Worm (Caenorhabditis elegans) whole organism, L4 larva: Measurements from ENCODE around the gene W01B6.6.

Experiments
- F49E8.2 ChIP-seq: sonication (generic microtip); optimal IDR thresholded peaks from 2 replicates; lab custom pipeline; 2016; ENCODE audit warnings: missing compliant biosample characterization, mild to moderate bottlenecking, missing genetic modification characterization, borderline replicate concordance
- Y105C5A.15 ChIP-seq: fragments of 200-800 bp; sonication (Bioruptor generic); IDR thresholded peaks from 2 replicates; pipeline ENCODE4 v1.3.6; 2022; ENCODE audit warnings: missing genetic modification characterization, missing compliant biosample characterization
- Y5F2A.4 ChIP-seq: fragments of 200-800 bp; sonication (Bioruptor generic); optimal IDR thresholded peaks from 2 replicates; lab custom pipeline; 2018; ENCODE audit warnings: mild to moderate bottlenecking, missing genetic modification characterization, missing compliant biosample characterization
- ZK337.2 ChIP-seq: fragments of 200-800 bp; sonication (Bioruptor generic); IDR thresholded peaks from 2 replicates; pipeline ENCODE4 v1.3.6; 2022; ENCODE audit warnings: missing genetic modification reagents, missing genetic modification characterization, missing compliant biosample characterization
- aha-1 ChIP-seq: fragments of 150-350 bp; peaks from one replicate; lab custom pipeline; 2014; ENCODE audit warnings: missing biosample characterization, missing genetic modification characterization
- arid-1 ChIP-seq: fragments of 200-800 bp; sonication (Bioruptor generic); conservative IDR thresholded peaks from 2 replicates; pipeline ENCODE4 v1.3.6; 2022; ENCODE audit warnings: missing genetic modification reagents, missing genetic modification characterization, missing compliant biosample characterization
- attf-4 ChIP-seq: sonication (generic microtip); optimal IDR thresholded peaks from 3 replicates; lab custom pipeline; 2017; ENCODE audit warnings: missing biosample characterization, missing genetic modification characterization
- ceh-28 ChIP-seq: fragments of 150-350 bp; optimal IDR thresholded peaks from 2 replicates; lab custom pipeline; 2014; ENCODE audit warnings: missing biosample characterization, missing genetic modification reagents, missing genetic modification characterization
- ceh-44 ChIP-seq: fragments of 200-800 bp; sonication (Bioruptor generic); IDR thresholded peaks from 2 replicates; pipeline ENCODE4 v1.3.6; 2022; ENCODE audit warnings: missing genetic modification reagents, missing genetic modification characterization, missing compliant biosample characterization
- cey-2 ChIP-seq: sonication (generic microtip); optimal IDR thresholded peaks from 3 replicates; lab custom pipeline; 2017; ENCODE audit warnings: missing genetic modification characterization, mild to moderate bottlenecking, missing compliant biosample characterization, antibody characterized with exemption, borderline replicate concordance; ENCODE audit not compliant: insufficient read depth
- daf-12 ChIP-seq: fragments of 150-350 bp; optimal IDR thresholded peaks from 2 replicates; lab custom pipeline; 2014; ENCODE audit warnings: missing biosample characterization, missing genetic modification reagents, missing genetic modification characterization
- daf-8 ChIP-seq: fragments of 200-800 bp; sonication (Bioruptor generic); IDR thresholded peaks from 2 replicates; pipeline ENCODE4 v1.3.6; 2022; ENCODE audit warnings: missing genetic modification characterization, missing compliant biosample characterization
- dmd-6 ChIP-seq: fragments of 200-800 bp; sonication (Bioruptor generic); IDR thresholded peaks from 2 replicates; pipeline ENCODE4 v1.3.6; 2022; ENCODE audit warnings: missing genetic modification reagents, missing genetic modification characterization, missing compliant biosample characterization
- dmd-9 ChIP-seq: fragments of 200-800 bp; sonication (Bioruptor generic); IDR thresholded peaks from 2 replicates; pipeline ENCODE4 v1.3.6; 2022; ENCODE audit warnings: missing genetic modification reagents, missing genetic modification characterization, missing compliant biosample characterization
- dpl-1 ChIP-seq: fragments of 150-350 bp; optimal IDR thresholded peaks from 2 replicates; lab custom pipeline; 2014; ENCODE audit warnings: missing biosample characterization, missing genetic modification reagents, missing genetic modification characterization
- egl-43 ChIP-seq: fragments of 200-800 bp; sonication (Bioruptor generic); IDR thresholded peaks from 2 replicates; pipeline ENCODE4 v1.3.6; 2022; ENCODE audit warnings: missing genetic modification reagents, missing genetic modification characterization, missing compliant biosample characterization
- gei-8 ChIP-seq: fragments of 200-800 bp; sonication (Bioruptor generic); optimal IDR thresholded peaks from 2 replicates; lab custom pipeline; 2018; ENCODE audit warnings: mild to moderate bottlenecking, missing genetic modification characterization, missing compliant biosample characterization
- hif-1 ChIP-seq, 2 experiments: sonication (generic microtip); optimal IDR thresholded peaks; 2 replicates each; lab custom pipeline; 2016 to 2017; ENCODE audit warnings: missing compliant biosample characterization in 2 of 2, missing genetic modification characterization in 2 of 2, missing genetic modification reagents in 2 of 2, missing genotype in 2 of 2, mild to moderate bottlenecking in 1 of 2
- jun-1 ChIP-seq: fragments of 150-350 bp; optimal IDR thresholded peaks from 2 replicates; lab custom pipeline; 2014; ENCODE audit warnings: missing biosample characterization, missing genetic modification reagents, missing genetic modification characterization
- lin-38 ChIP-seq: fragments of 200-800 bp; sonication (Bioruptor generic); IDR thresholded peaks from 2 replicates; pipeline ENCODE4 v1.3.6; 2022; ENCODE audit warnings: missing genetic modification reagents, missing genetic modification characterization, missing compliant biosample characterization
- lin-39 ChIP-seq: fragments of 150-350 bp; optimal IDR thresholded peaks from 2 replicates; lab custom pipeline; 2014; ENCODE audit warnings: missing biosample characterization, missing genetic modification reagents, missing genetic modification characterization
- lir-3 ChIP-seq: sonication (generic microtip); optimal IDR thresholded peaks from 2 replicates; lab custom pipeline; 2016; ENCODE audit warnings: mild to moderate bottlenecking, missing genetic modification characterization, missing compliant biosample characterization
- madf-5 ChIP-seq, 2 experiments: fragments of 200-800 bp; sonication (Bioruptor generic); IDR thresholded peaks; 2 replicates each; pipeline ENCODE4 v1.3.6; 2022; ENCODE audit warnings: missing compliant biosample characterization in 2 of 2, missing genetic modification characterization in 2 of 2
- mes-2 ChIP-seq: sonication (generic microtip); optimal IDR thresholded peaks from 2 replicates; lab custom pipeline; 2016; ENCODE audit warnings: missing genotype, mild to moderate bottlenecking, missing genetic modification characterization, missing compliant biosample characterization; ENCODE audit not compliant: poor library complexity, severe bottlenecking
- nhr-10 ChIP-seq: fragments of 150-350 bp; optimal IDR thresholded peaks from 2 replicates; lab custom pipeline; 2014; ENCODE audit warnings: missing biosample characterization, missing genetic modification characterization
- nhr-11 ChIP-seq: fragments of 150-350 bp; optimal IDR thresholded peaks from 2 replicates; lab custom pipeline; 2014; ENCODE audit warnings: missing biosample characterization, missing genetic modification characterization
- nhr-41 ChIP-seq: fragments of 200-800 bp; sonication (Bioruptor generic); IDR thresholded peaks from 2 replicates; pipeline ENCODE4 v1.3.6; 2022; ENCODE audit warnings: missing genetic modification reagents, missing genetic modification characterization, missing compliant biosample characterization
- nhr-42 ChIP-seq: fragments of 200-800 bp; sonication (Bioruptor generic); IDR thresholded peaks from 2 replicates; pipeline ENCODE4 v1.3.6; 2022; ENCODE audit warnings: missing genetic modification characterization, missing compliant biosample characterization
- nhr-48 ChIP-seq: sonication (generic microtip); optimal IDR thresholded peaks from 2 replicates; lab custom pipeline; 2016; ENCODE audit warnings: mild to moderate bottlenecking, missing genetic modification characterization, missing compliant biosample characterization
- pha-4 ChIP-seq, 2 experiments: fragments of 150-350 bp in 1 of 2; fragments of 200-800 bp in 1 of 2; sonication (Bioruptor generic) in 1 of 2; IDR thresholded peaks in 1 of 2; optimal IDR thresholded peaks in 1 of 2; 2 replicates each; pipeline versions ENCODE4 v1.3.6 to Lab custom; 2014 to 2022; ENCODE audit warnings: missing genetic modification characterization in 2 of 2, missing genetic modification reagents in 2 of 2, missing biosample characterization in 1 of 2, missing compliant biosample characterization in 1 of 2
- php-3 ChIP-seq: fragments of 200-800 bp; sonication (Bioruptor generic); IDR thresholded peaks from 2 replicates; pipeline ENCODE4 v1.3.6; 2022; ENCODE audit warnings: missing genetic modification reagents, missing genetic modification characterization, missing compliant biosample characterization
- pqm-1 ChIP-seq: sonication (generic microtip); optimal IDR thresholded peaks from 2 replicates; lab custom pipeline; 2017; ENCODE audit warnings: missing biosample characterization, missing genetic modification characterization
- saeg-2 ChIP-seq: fragments of 200-800 bp; sonication (Bioruptor generic); IDR thresholded peaks from 2 replicates; pipeline ENCODE4 v1.3.6; 2022; ENCODE audit warnings: missing genetic modification reagents, missing genetic modification characterization, missing compliant biosample characterization
- set-16 ChIP-seq: fragments of 200-800 bp; sonication (Bioruptor generic); IDR thresholded peaks from 2 replicates; pipeline ENCODE4 v1.3.6; 2022; ENCODE audit warnings: missing genetic modification reagents, missing genetic modification characterization, missing compliant biosample characterization
- skn-1 ChIP-seq: fragments of 150-350 bp; optimal IDR thresholded peaks from 2 replicates; lab custom pipeline; 2014; ENCODE audit warnings: missing biosample characterization, missing genetic modification characterization
- snpc-4 ChIP-seq: fragments of 150-350 bp; optimal IDR thresholded peaks from 2 replicates; lab custom pipeline; 2014; ENCODE audit warnings: missing biosample characterization, missing genetic modification characterization
- tra-1 ChIP-seq: fragments of 200-800 bp; sonication (Bioruptor generic); IDR thresholded peaks from 2 replicates; pipeline ENCODE4 v1.3.6; 2022; ENCODE audit warnings: missing genetic modification reagents, missing genetic modification characterization, missing compliant biosample characterization
- unc-130 ChIP-seq: sonication (generic microtip); optimal IDR thresholded peaks from 2 replicates; lab custom pipeline; 2016; ENCODE audit warnings: missing genetic modification reagents, missing genetic modification characterization, missing compliant biosample characterization
- unc-62 ChIP-seq, 3 experiments: fragments of 150-350 bp in 1 of 3; sonication (generic microtip); optimal IDR thresholded peaks in 2 of 3; peaks in 1 of 3; 1 replicate in 1 of 3; 2 replicates in 2 of 3; lab custom pipeline; 2014 to 2017; ENCODE audit warnings: missing biosample characterization in 3 of 3, missing genetic modification characterization in 3 of 3, missing genetic modification reagents in 3 of 3, missing genotype in 1 of 3
- ztf-11 ChIP-seq: fragments of 150-350 bp; optimal IDR thresholded peaks from 2 replicates; lab custom pipeline; 2014; ENCODE audit warnings: missing biosample characterization, missing genetic modification characterization

W01B6.6 gene

ce11 chrIV:10075899-10076298 lies 5.0 kb upstream of the W01B6.6 start, which contains the start of gene W01B6.5:
TSS of gene W01B6.5 (plus strand) at chrIV:10076199.
- TF ChIP-seq gei-8 (GFP tag; lab: Kevin White, UChicago): no peak
- no peak for TF ChIP-seq ceh-44
- no peak for TF ChIP-seq Y5F2A.4 (GFP tag; lab: Kevin White, UChicago)
- TF ChIP-seq lin-38 (GFP tag; lab: Robert Waterston, UW): no peak
- TF ChIP-seq pqm-1 (tag; lab: Kevin White, UChicago): no peak
- TF ChIP-seq F49E8.2 (tag; lab: Kevin White, UChicago): no peak
- no peak for TF ChIP-seq madf-5 (GFP tag; IDR thresholded peaks at IDR 0.05; lab: Robert Waterston, UW)
- no peak for TF ChIP-seq nhr-11 (tag; lab: Kevin White, UChicago)
- no peak for TF ChIP-seq daf-8 (GFP tag; lab: Robert Waterston, UW)
- no peak for TF ChIP-seq attf-4 (tag; lab: Kevin White, UChicago)
- TF ChIP-seq hif-1 (tag; optimal IDR thresholded peaks at IDR 0.05; lab: Kevin White, UChicago): no peak
- TF ChIP-seq, all 104 proteins: peak for 0

DNA sequence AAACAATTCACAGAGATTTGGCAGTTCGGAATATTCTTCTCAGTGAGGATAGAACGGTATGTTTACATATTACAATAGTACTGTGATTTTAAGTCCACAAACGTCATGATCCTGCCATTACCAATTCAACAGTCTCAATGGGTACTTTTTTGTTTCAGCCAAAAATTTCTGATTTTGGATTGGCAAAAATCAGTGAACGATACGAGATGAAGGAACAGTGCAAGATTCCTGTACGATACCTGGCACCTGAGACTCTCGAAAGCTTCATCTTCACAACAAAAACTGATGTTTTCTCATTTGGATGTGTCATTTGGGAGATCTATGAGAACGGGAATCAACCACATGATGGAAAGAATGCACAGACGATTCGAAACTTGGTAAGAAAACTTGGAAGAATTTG lies 2.9 kb upstream of the W01B6.6 start:
- TF ChIP-seq unc-62 (GFP tag; optimal IDR thresholded peaks at IDR 0.05 in 1 of 2; lab: Kevin White, UChicago) (peak in 1 of 2 experiments; percentile 92), unc-62 (tag; optimal IDR thresholded peaks at IDR 0.05; lab: Kevin White, UChicago) (no peak), tra-1 (GFP tag; lab: Robert Waterston, UW) (no peak), nhr-42 (GFP tag; lab: Robert Waterston, UW) (no peak), nhr-48 (no peak), ztf-11 (tag; lab: Kevin White, UChicago) (no peak)

DNA sequence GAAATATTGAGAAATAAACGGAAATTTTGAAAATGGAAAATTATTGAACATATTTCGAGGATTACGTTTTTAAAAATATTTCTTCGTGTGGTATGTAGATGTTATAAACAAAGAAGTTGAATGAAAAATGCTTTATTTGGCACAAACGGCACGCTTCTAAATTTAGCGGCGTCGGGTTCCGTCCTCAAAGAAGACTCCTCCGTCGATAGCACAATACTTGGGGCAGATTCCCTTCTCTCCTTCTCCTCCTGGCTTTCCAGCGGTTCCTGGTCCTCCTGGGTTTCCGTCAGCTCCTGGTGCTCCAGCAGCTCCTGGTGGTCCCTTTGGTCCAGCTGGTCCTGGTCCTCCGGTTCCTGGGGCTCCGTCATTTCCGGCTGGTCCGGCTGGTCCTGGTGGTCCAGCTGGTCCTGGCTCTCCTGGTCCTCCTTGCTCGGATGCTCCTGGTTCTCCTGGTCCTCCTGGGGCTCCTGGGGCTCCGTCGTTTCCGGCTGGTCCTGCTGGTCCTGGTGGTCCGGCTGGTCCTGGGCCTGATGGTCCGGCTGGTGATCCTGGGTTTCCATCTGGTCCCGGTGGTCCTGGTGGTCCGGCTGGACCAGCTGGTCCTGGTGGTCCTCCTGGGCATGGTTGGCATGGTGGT lies 3.5 kb downstream of the W01B6.6 start, which contains the start of gene W01B6.8:
Gene W01B6.8, minus strand, starts transcription at position 51 of the 637 bp plus-strand sequence.
- TF ChIP-seq skn-1 (tag; lab: Kevin White, UChicago): no peak
- no peak for TF ChIP-seq ceh-28
- TF ChIP-seq unc-62 (GFP tag; optimal IDR thresholded peaks at IDR 0.05 in 1 of 2; lab: Kevin White, UChicago): no peak
- no peak for TF ChIP-seq unc-62 (tag; optimal IDR thresholded peaks at IDR 0.05; lab: Kevin White, UChicago)
- TF ChIP-seq set-16 (GFP tag; lab: Robert Waterston, UW): peak; percentile 99
- no peak for TF ChIP-seq dmd-6 (GFP tag; lab: Robert Waterston, UW)
- no peak for TF ChIP-seq unc-130 (GFP tag; lab: Kevin White, UChicago)
- TF ChIP-seq nhr-10 (tag; lab: Kevin White, UChicago): no peak
- TF ChIP-seq lir-3: no peak
- TF ChIP-seq pha-4 (GFP tag; IDR thresholded peaks at IDR 0.05; lab: Robert Waterston, UW): peak; percentile 67; the same call in 1 of the 2 replicates
- no peak for TF ChIP-seq pha-4 (tag; optimal IDR thresholded peaks at IDR 0.05; lab: Kevin White, UChicago)
- 0 out of 2 replicates have a peak, but pooled peaks have one; percentile 19 for TF ChIP-seq egl-43

DNA sequence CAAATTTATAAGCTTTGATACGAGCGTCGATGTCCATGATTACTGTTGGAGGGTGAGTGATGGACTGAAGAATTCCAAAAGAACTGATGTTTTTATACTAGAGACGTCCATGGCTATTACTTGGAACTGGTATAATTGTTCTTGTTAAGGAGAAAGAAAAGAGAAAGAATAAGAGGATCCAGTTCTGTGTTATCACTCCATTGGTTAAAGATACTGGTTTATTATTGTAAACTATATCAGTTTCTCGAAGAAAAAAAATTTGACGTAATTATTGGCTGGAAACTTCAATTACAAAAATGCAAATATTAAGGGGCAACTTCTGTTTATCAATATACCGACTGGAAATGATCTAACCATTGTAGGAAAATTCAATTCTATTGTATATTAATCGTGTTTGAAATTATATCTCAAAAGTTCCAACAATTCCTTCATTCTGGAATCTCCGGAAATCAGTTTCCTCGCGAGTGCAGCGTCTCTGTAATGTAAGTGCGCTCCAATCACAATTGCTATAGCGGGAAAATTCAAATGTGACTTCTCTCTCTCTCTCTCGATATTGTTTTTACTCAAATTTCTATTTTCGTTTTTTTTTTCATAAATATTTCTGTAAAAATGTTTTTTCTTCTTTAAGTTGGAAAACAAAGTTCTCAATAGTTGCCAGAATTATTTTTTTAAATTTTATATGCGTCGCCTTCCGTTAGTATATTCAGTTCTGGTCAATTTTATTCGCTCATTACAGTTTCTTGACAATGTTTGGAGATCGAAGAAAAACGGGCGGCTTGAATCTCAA lies 4.7 kb downstream of the W01B6.6 start, which contains the start of the genes col-2 and ndc-80:
Gene col-2, minus strand, starts transcription at position 51 of the 787 bp plus-strand sequence.
Gene ndc-80, plus strand, starts transcription at position 737 of the 787 bp plus-strand sequence.
- TF ChIP-seq set-16 (GFP tag; lab: Robert Waterston, UW): no peak
- TF ChIP-seq cey-2 (tag; lab: Kevin White, UChicago): no peak
- no peak for TF ChIP-seq Y105C5A.15
- no peak for TF ChIP-seq dmd-9 (GFP tag; lab: Robert Waterston, UW)
- no peak for TF ChIP-seq daf-12 (tag; lab: Kevin White, UChicago)
- TF ChIP-seq saeg-2 (GFP tag; lab: Robert Waterston, UW): no peak
- TF ChIP-seq nhr-41 (GFP tag; lab: Robert Waterston, UW): no peak
- TF ChIP-seq nhr-11 (tag; lab: Kevin White, UChicago): peak; percentile 35
- peak; percentile 94 for TF ChIP-seq lin-38 (GFP tag; lab: Robert Waterston, UW)
- no peak for TF ChIP-seq php-3
- TF ChIP-seq aha-1 (tag; lab: Kevin White, UChicago): peak; percentile 90
- peak; percentile 82 for TF ChIP-seq dpl-1 (GFP tag; lab: Kevin White, UChicago)
- peak; percentile 59; the same call in 1 of the 2 replicates for TF ChIP-seq ZK337.2 (GFP tag; lab: Robert Waterston, UW)
- TF ChIP-seq arid-1 (GFP tag; lab: Robert Waterston, UW): no peak
- TF ChIP-seq snpc-4 (tag; lab: Kevin White, UChicago): no peak
- TF ChIP-seq jun-1 (tag; lab: Kevin White, UChicago): no peak
- no peak for TF ChIP-seq lir-3
- no peak for TF ChIP-seq tra-1 (GFP tag; lab: Robert Waterston, UW)
- no peak for TF ChIP-seq ceh-28
- TF ChIP-seq lin-39 (tag; lab: Kevin White, UChicago): no peak
- peak; percentile 95 for TF ChIP-seq mes-2
- TF ChIP-seq unc-62 (GFP tag; optimal IDR thresholded peaks at IDR 0.05 in 1 of 2; lab: Kevin White, UChicago): no peak
- no peak for TF ChIP-seq unc-62 (tag; optimal IDR thresholded peaks at IDR 0.05; lab: Kevin White, UChicago)
